Fruit fly (Drosophila melanogaster) whole organism, embryonic: ENCODE results near the gene mAcon1.
A peak's percentile ranks its signal among the peaks of the same experiment; 100 is the strongest.

Experiments used
- B-H2 ChIP-seq: fragments of 200-800 bp; sonication (Bioruptor generic); optimal IDR thresholded peaks from 2 replicates; lab custom pipeline; 2018; ENCODE audit warnings: missing biosample characterization, mild to moderate bottlenecking, missing genetic modification characterization
- Bteb2 ChIP-seq: fragments of 200-800 bp; sonication (Bioruptor generic); optimal IDR thresholded peaks from 2 replicates; lab custom pipeline; 2016; ENCODE audit warnings: missing biosample characterization, missing genetic modification characterization
- CG10267 ChIP-seq: fragments of 200-800 bp; sonication (Bioruptor generic); optimal IDR thresholded peaks from 2 replicates; lab custom pipeline; 2018; ENCODE audit warnings: missing biosample characterization, mild to moderate bottlenecking, missing genetic modification characterization, moderate library complexity
- CG10366 ChIP-seq: fragments of 200-800 bp; sonication (Bioruptor generic); IDR thresholded peaks from 2 replicates; pipeline ENCODE4 v1.3.6; 2022; ENCODE audit warnings: missing biosample characterization, missing genetic modification characterization
- CG12391 ChIP-seq: fragments of 200-800 bp; sonication (Bioruptor generic); optimal IDR thresholded peaks from 3 replicates; lab custom pipeline; 2018; ENCODE audit warnings: missing biosample characterization, mild to moderate bottlenecking, missing genetic modification characterization, moderate library complexity
- CG12744 ChIP-seq: fragments of 200-800 bp; sonication (Bioruptor generic); optimal IDR thresholded peaks from 2 replicates; lab custom pipeline; 2016; ENCODE audit warnings: missing biosample characterization, missing genetic modification characterization
- CG14710 ChIP-seq: fragments of 200-800 bp; sonication (Bioruptor generic); optimal IDR thresholded peaks from 3 replicates; lab custom pipeline; 2019; ENCODE audit warnings: missing biosample characterization, mild to moderate bottlenecking, missing genetic modification characterization, moderate library complexity
- CG16779 ChIP-seq: fragments of 200-800 bp; sonication (Bioruptor generic); IDR thresholded peaks from 2 replicates; pipeline ENCODE4 v1.3.6; 2022; ENCODE audit warnings: missing biosample characterization, missing genetic modification characterization
- CG17802 ChIP-seq: fragments of 200-800 bp; sonication (Bioruptor generic); optimal IDR thresholded peaks from 2 replicates; lab custom pipeline; 2018; ENCODE audit warnings: missing biosample characterization, mild to moderate bottlenecking, missing genetic modification characterization, moderate library complexity
- CG18476 ChIP-seq: fragments of 200-800 bp; sonication (Bioruptor generic); optimal IDR thresholded peaks from 2 replicates; lab custom pipeline; 2016; ENCODE audit warnings: missing biosample characterization, mild to moderate bottlenecking, missing genetic modification characterization
- CG2116 ChIP-seq: fragments of 200-800 bp; sonication (Bioruptor generic); optimal IDR thresholded peaks from 3 replicates; lab custom pipeline; 2018; ENCODE audit warnings: missing biosample characterization, mild to moderate bottlenecking, missing genetic modification characterization
- CG33557 ChIP-seq: fragments of 200-800 bp; sonication (Bioruptor generic); optimal IDR thresholded peaks from 2 replicates; lab custom pipeline; 2019; ENCODE audit warnings: missing biosample characterization, mild to moderate bottlenecking, missing genetic modification characterization, moderate library complexity
- CG34224 ChIP-seq: fragments of 200-800 bp; sonication (Bioruptor generic); IDR thresholded peaks from 3 replicates; pipeline ENCODE4 v1.3.6; 2022; ENCODE audit warnings: missing biosample characterization, missing genetic modification characterization; ENCODE audit not compliant: partially characterized antibody
- CG7963 ChIP-seq: fragments of 200-800 bp; sonication (Bioruptor generic); IDR thresholded peaks from 3 replicates; pipeline ENCODE4 v1.3.6; 2022; ENCODE audit warnings: missing biosample characterization, missing genetic modification characterization; ENCODE audit not compliant: partially characterized antibody
- CG8089 ChIP-seq: fragments of 200-800 bp; sonication (Bioruptor generic); optimal IDR thresholded peaks from 3 replicates; lab custom pipeline; 2016; ENCODE audit warnings: missing biosample characterization, missing genetic modification characterization
- CG8924 ChIP-seq: fragments of 200-800 bp; optimal IDR thresholded peaks from 3 replicates; lab custom pipeline; 2019; ENCODE audit warnings: missing biosample characterization, mild to moderate bottlenecking, missing genetic modification characterization, moderate library complexity
- CG9437 ChIP-seq: fragments of 200-800 bp; sonication (Bioruptor generic); optimal IDR thresholded peaks from 2 replicates; lab custom pipeline; 2018; ENCODE audit warnings: missing biosample characterization, mild to moderate bottlenecking, missing genetic modification characterization
- D19A ChIP-seq: fragments of 200-800 bp; optimal IDR thresholded peaks from 3 replicates; lab custom pipeline; 2019; ENCODE audit warnings: missing biosample characterization, mild to moderate bottlenecking, missing genetic modification characterization, moderate library complexity
- Dek ChIP-seq: fragments of 200-800 bp; sonication (Bioruptor generic); optimal IDR thresholded peaks from 3 replicates; lab custom pipeline; 2019; ENCODE audit warnings: missing biosample characterization, mild to moderate bottlenecking, missing genetic modification characterization, moderate library complexity
- Dp ChIP-seq: fragments of 200-800 bp; sonication (Bioruptor generic); optimal IDR thresholded peaks from 2 replicates; lab custom pipeline; 2018; ENCODE audit warnings: missing biosample characterization, mild to moderate bottlenecking, missing genetic modification characterization, moderate library complexity
- Fer1 ChIP-seq: fragments of 200-800 bp; sonication (Bioruptor generic); optimal IDR thresholded peaks from 2 replicates; lab custom pipeline; 2017; ENCODE audit warnings: missing biosample characterization, mild to moderate bottlenecking, missing genetic modification characterization
- H15 ChIP-seq: fragments of 200-800 bp; sonication (Bioruptor generic); IDR thresholded peaks from 3 replicates; pipeline ENCODE4 v1.3.6; 2022; ENCODE audit warnings: missing biosample characterization, missing genetic modification characterization
- Hr51 ChIP-seq, 2 experiments: fragments of 200-800 bp; sonication (Bioruptor generic); optimal IDR thresholded peaks; 2 replicates in 1 of 2; 3 replicates in 1 of 2; lab custom pipeline; 2016 to 2018; ENCODE audit warnings: missing biosample characterization in 2 of 2, missing genetic modification characterization in 2 of 2, mild to moderate bottlenecking in 1 of 2, moderate library complexity in 1 of 2
- Hsf ChIP-seq: fragments of 200-800 bp; sonication (Bioruptor generic); optimal IDR thresholded peaks from 3 replicates; lab custom pipeline; 2016; ENCODE audit warnings: missing biosample characterization, missing genetic modification characterization
- Mad ChIP-seq: fragments of 200-800 bp; sonication (Bioruptor generic); optimal IDR thresholded peaks from 2 replicates; lab custom pipeline; 2016; ENCODE audit warnings: missing biosample characterization, missing genetic modification characterization
- NFAT ChIP-seq: fragments of 200-800 bp; sonication (Bioruptor generic); IDR thresholded peaks from 2 replicates; pipeline ENCODE4 v1.3.6; 2022; ENCODE audit warnings: missing biosample characterization, missing genetic modification characterization
- Nf-YC ChIP-seq: fragments of 200-800 bp; optimal IDR thresholded peaks from 3 replicates; lab custom pipeline; 2019; ENCODE audit warnings: missing biosample characterization, mild to moderate bottlenecking, missing genetic modification characterization, moderate library complexity
- Pdp1 ChIP-seq, 2 experiments: fragments of 200-800 bp; sonication (Bioruptor generic); optimal IDR thresholded peaks; 3 replicates each; lab custom pipeline; 2016; ENCODE audit warnings: missing biosample characterization in 2 of 2, missing genetic modification characterization in 2 of 2, mild to moderate bottlenecking in 1 of 2, moderate library complexity in 1 of 2
- Rfx ChIP-seq: fragments of 200-800 bp; sonication (Bioruptor generic); IDR thresholded peaks from 2 replicates; pipeline ENCODE4 v1.3.6; 2022; ENCODE audit warnings: missing biosample characterization, missing genetic modification characterization
- Sry-β ChIP-seq: fragments of 200-800 bp; sonication (Bioruptor generic); optimal IDR thresholded peaks from 2 replicates; lab custom pipeline; 2018; ENCODE audit warnings: missing biosample characterization, mild to moderate bottlenecking, missing genetic modification characterization, moderate library complexity
- bab2 ChIP-seq: fragments of 200-800 bp; sonication (Bioruptor generic); optimal IDR thresholded peaks from 2 replicates; lab custom pipeline; 2016; ENCODE audit warnings: missing biosample characterization, missing genetic modification characterization
- cas ChIP-seq: fragments of 200-800 bp; sonication (Bioruptor generic); IDR thresholded peaks from 2 replicates; pipeline ENCODE4 v1.3.6; 2022; ENCODE audit warnings: missing biosample characterization, missing genetic modification characterization
- chn ChIP-seq: fragments of 200-800 bp; sonication (Bioruptor generic); optimal IDR thresholded peaks from 2 replicates; lab custom pipeline; 2016; ENCODE audit warnings: missing biosample characterization, missing genetic modification characterization
- cwo ChIP-seq: fragments of 200-800 bp; sonication (Bioruptor generic); optimal IDR thresholded peaks from 3 replicates; lab custom pipeline; 2017; ENCODE audit warnings: missing biosample characterization, missing genetic modification characterization, mild to moderate bottlenecking, moderate library complexity, missing genetic modification reagents
- dati ChIP-seq: fragments of 200-800 bp; sonication (Bioruptor generic); IDR thresholded peaks from 2 replicates; pipeline ENCODE4 v1.3.6; 2022; ENCODE audit warnings: missing biosample characterization, missing genetic modification characterization
- disco-r ChIP-seq: fragments of 200-800 bp; sonication (Bioruptor generic); optimal IDR thresholded peaks from 2 replicates; lab custom pipeline; 2016; ENCODE audit warnings: missing biosample characterization, missing genetic modification characterization
- ham ChIP-seq: fragments of 200-800 bp; sonication (Bioruptor generic); IDR thresholded peaks from 2 replicates; pipeline ENCODE4 v1.3.6; 2022; ENCODE audit warnings: missing biosample characterization, missing genetic modification characterization
- hb ChIP-seq: fragments of 200-800 bp; sonication (Bioruptor generic); IDR thresholded peaks from 3 replicates; pipeline ENCODE4 v1.3.6; 2022; ENCODE audit warnings: missing biosample characterization, missing genetic modification characterization; ENCODE audit not compliant: partially characterized antibody
- psq ChIP-seq: fragments of 200-800 bp; sonication (Bioruptor generic); optimal IDR thresholded peaks from 2 replicates; lab custom pipeline; 2017; ENCODE audit warnings: missing biosample characterization, missing genetic modification characterization
- pum ChIP-seq: fragments of 200-800 bp; sonication (Bioruptor generic); optimal IDR thresholded peaks from 2 replicates; lab custom pipeline; 2016; ENCODE audit warnings: missing biosample characterization, missing genetic modification characterization
- row ChIP-seq: fragments of 200-800 bp; sonication (Bioruptor generic); IDR thresholded peaks from 3 replicates; pipeline ENCODE4 v1.3.6; 2022; ENCODE audit warnings: missing biosample characterization, missing genetic modification characterization
- sens ChIP-seq: fragments of 200-800 bp; sonication (Bioruptor generic); peaks from one replicate; lab custom pipeline; 2016; ENCODE audit warnings: missing biosample characterization, missing genetic modification characterization
- slbo ChIP-seq: fragments of 200-800 bp; sonication (Bioruptor generic); IDR thresholded peaks from 2 replicates; pipeline ENCODE4 v1.3.6; 2022; ENCODE audit warnings: missing biosample characterization, missing genetic modification characterization
- tio ChIP-seq: fragments of 200-800 bp; sonication (Bioruptor generic); optimal IDR thresholded peaks from 2 replicates; lab custom pipeline; 2017; ENCODE audit warnings: missing biosample characterization, missing genetic modification characterization, inconsistent platforms
- trh ChIP-seq: fragments of 200-800 bp; sonication (Bioruptor generic); optimal IDR thresholded peaks from 2 replicates; lab custom pipeline; 2016; ENCODE audit warnings: missing biosample characterization, missing genetic modification characterization
- vfl ChIP-seq: fragments of 200-800 bp; sonication (Bioruptor generic); optimal IDR thresholded peaks from 2 replicates; lab custom pipeline; 2016; ENCODE audit warnings: missing biosample characterization, missing genetic modification characterization
- vvl ChIP-seq: fragments of 200-800 bp; sonication (Bioruptor generic); IDR thresholded peaks from 2 replicates; pipeline ENCODE4 v1.3.6; 2022; ENCODE audit warnings: missing biosample characterization, missing genetic modification characterization

mAcon1 gene

dm6 chr2L:21153844-21154243 lies 14.5 kb upstream of the mAcon1 start (continued):
- peak; percentile 99 for TF ChIP-seq CG9437
- peak; percentile 41 for TF ChIP-seq Dp (GFP tag; lab: Kevin White, UChicago)
- no peak for TF ChIP-seq chn
- TF ChIP-seq Dek (tag; lab: Kevin White, UChicago) = no peak
- TF ChIP-seq, all 482 proteins: peak for 50

- TF ChIP-seq ham (GFP tag; lab: Robert Waterston, UW) (no peak), Mad (GFP tag; lab: Kevin White, UChicago) (peak; percentile 23), Pdp1 (GFP tag; optimal IDR thresholded peaks at IDR 0.05; lab: Kevin White, UChicago) (peak in 1 of 2 experiments; percentile 16), trh (GFP tag; lab: Kevin White, UChicago) (no peak), pum (peak; percentile 52), psq (GFP tag; lab: Kevin White, UChicago) (peak; percentile 95), CG8924 (tag; lab: Kevin White, UChicago) (peak; percentile 13), slbo (GFP tag; lab: Robert Waterston, UW) (peak; percentile 83), Nf-YC (tag; lab: Kevin White, UChicago) (no peak), bab2 (GFP tag; lab: Kevin White, UChicago) (peak; percentile 18), row (GFP tag; lab: Robert Waterston, UW) (peak; percentile 53), Sry-β (GFP tag; lab: Kevin White, UChicago) (peak; percentile 44), CG34224 (peak; percentile 68), CG17802 (tag; lab: Kevin White, UChicago) (no peak), CG10366 (GFP tag; lab: Robert Waterston, UW) (no peak), cwo (GFP tag; lab: Kevin White, UChicago) (no peak), hb (GFP tag; lab: Robert Waterston, UW) (peak; percentile 81), CG33557 (peak; percentile 3), D19A (tag; lab: Kevin White, UChicago) (no peak), Rfx (GFP tag; lab: Robert Waterston, UW) (peak; percentile 86), disco-r (GFP tag; lab: Kevin White, UChicago) (no peak), dati (GFP tag; lab: Robert Waterston, UW) (no peak), Hsf (GFP tag; lab: Kevin White, UChicago) (peak; percentile 24), Fer1 (GFP tag; lab: Kevin White, UChicago) (peak; percentile 21), CG7963 (GFP tag; lab: Robert Waterston, UW) (peak; percentile 88), NFAT (GFP tag; lab: Robert Waterston, UW) (peak; percentile 81), vfl (peak; percentile 4), Bteb2 (GFP tag; lab: Kevin White, UChicago) (peak; percentile 16), CG16779 (GFP tag; lab: Robert Waterston, UW) (peak; percentile 60; the same call in 1 of the 2 replicates), CG8089 (no peak), vvl (peak; percentile 63; the same call in 1 of the 2 replicates), H15 (GFP tag; lab: Robert Waterston, UW) (peak; percentile 59; the same call in 2 of the 3 replicates), cas (peak; percentile 27; the same call in 1 of the 2 replicates), CG14710 (peak; percentile 56), Hr51 (GFP tag; optimal IDR thresholded peaks at IDR 0.05; lab: Kevin White, UChicago) (peak in 1 of 2 experiments; percentile 17), sens (peak; percentile 70), tio (GFP tag; lab: Kevin White, UChicago) (peak; percentile 41), B-H2 (GFP tag; lab: Kevin White, UChicago) (peak; percentile 61), CG12391 (tag; lab: Kevin White, UChicago) (peak; percentile 6), CG18476 (no peak), CG10267 (peak; percentile 95), CG2116 (peak; percentile 62), CG12744 (no peak)
Measured at dm6 chr2L:21156156-21157040, 12.0 kb upstream of the mAcon1 start, which contains the start of the genes Mpp6 and E2f2. TSS of gene Mpp6 (plus strand) at chr2L:21156288. TSS of gene E2f2 (minus strand) at chr2L:21156749.
